Worm (Caenorhabditis elegans) whole organism, L3 larva: ENCODE data around the gene K11D9.3.

ENCODE experiments used
- R02D3.7 ChIP-seq: fragments of 150-350 bp; optimal IDR thresholded peaks from 2 replicates; lab custom pipeline; 2014; ENCODE audit warnings: missing biosample characterization, missing genetic modification characterization
- fkh-10 ChIP-seq: sonication (generic microtip); optimal IDR thresholded peaks from 2 replicates; lab custom pipeline; 2017; ENCODE audit warnings: missing biosample characterization, missing genetic modification reagents, missing genetic modification characterization
- lin-39 ChIP-seq: fragments of 150-350 bp; optimal IDR thresholded peaks from 2 replicates; lab custom pipeline; 2018; ENCODE audit warnings: missing biosample characterization, missing genetic modification reagents, missing genetic modification characterization
- lsy-12 ChIP-seq: sonication (generic microtip); optimal IDR thresholded peaks from 2 replicates; lab custom pipeline; 2016; ENCODE audit warnings: mild to moderate bottlenecking, missing genetic modification characterization, missing compliant biosample characterization
- nhr-12 ChIP-seq: fragments of 150-350 bp; optimal IDR thresholded peaks from 2 replicates; lab custom pipeline; 2014; ENCODE audit warnings: missing biosample characterization, missing genetic modification characterization
- nhr-77 ChIP-seq: fragments of 150-350 bp; optimal IDR thresholded peaks from 2 replicates; lab custom pipeline; 2014; ENCODE audit warnings: missing biosample characterization, missing genetic modification characterization
- skn-1 ChIP-seq: fragments of 150-350 bp; optimal IDR thresholded peaks from 2 replicates; lab custom pipeline; 2014; ENCODE audit warnings: missing biosample characterization, missing genetic modification characterization
- snpc-4 ChIP-seq: fragments of 150-350 bp; optimal IDR thresholded peaks from 2 replicates; lab custom pipeline; 2014; ENCODE audit warnings: missing biosample characterization, missing genetic modification characterization
- ztf-11 ChIP-seq: fragments of 150-350 bp; optimal IDR thresholded peaks from 2 replicates; lab custom pipeline; 2014; ENCODE audit warnings: missing biosample characterization, missing genetic modification characterization
- ztf-4 ChIP-seq: fragments of 150-350 bp; optimal IDR thresholded peaks from 2 replicates; lab custom pipeline; 2014; ENCODE audit warnings: missing biosample characterization, missing genetic modification characterization

- no peak for TF ChIP-seq lsy-12 (tag; lab: Kevin White, UChicago)
- TF ChIP-seq ztf-11 (tag; lab: Kevin White, UChicago) = no peak
- no peak for TF ChIP-seq fkh-10
- no peak for TF ChIP-seq nhr-12 (tag; lab: Kevin White, UChicago)
- TF ChIP-seq ztf-4 (tag; lab: Kevin White, UChicago) = no peak
- TF ChIP-seq snpc-4 (tag; lab: Kevin White, UChicago) = no peak
- no peak for TF ChIP-seq R02D3.7 (tag; lab: Kevin White, UChicago)
- TF ChIP-seq skn-1 (tag; lab: Kevin White, UChicago) = no peak
- no peak for TF ChIP-seq nhr-77 (tag; lab: Kevin White, UChicago)
- TF ChIP-seq lin-39 (tag; lab: Kevin White, UChicago) = no peak
These were observed 23.1 kb upstream of the K11D9.3 start for ce11 chrIII:10825088-10825487.
